Fruit fly (Drosophila melanogaster) whole organism, embryonic: ENCODE results near the gene frj.

Experiments
- Atf-2 ChIP-seq: fragments of 200-800 bp; sonication (Bioruptor generic); optimal IDR thresholded peaks from 2 replicates; lab custom pipeline; 2016; ENCODE audit warnings: missing biosample characterization, missing genetic modification characterization
- CG10431 ChIP-seq: fragments of 200-800 bp; sonication (Bioruptor generic); optimal IDR thresholded peaks from 3 replicates; lab custom pipeline; 2018; ENCODE audit warnings: missing biosample characterization, mild to moderate bottlenecking, missing genetic modification characterization
- CG12299 ChIP-seq: fragments of 200-800 bp; sonication (Bioruptor generic); optimal IDR thresholded peaks from 2 replicates; lab custom pipeline; 2018; ENCODE audit warnings: missing biosample characterization, mild to moderate bottlenecking, missing genetic modification characterization
- CG15479 ChIP-seq: fragments of 200-800 bp; sonication (Bioruptor generic); optimal IDR thresholded peaks from 3 replicates; lab custom pipeline; 2019; ENCODE audit warnings: missing biosample characterization, mild to moderate bottlenecking, missing genetic modification characterization, moderate library complexity
- CG17912 ChIP-seq: fragments of 200-800 bp; sonication (Bioruptor generic); optimal IDR thresholded peaks from 2 replicates; lab custom pipeline; 2018; ENCODE audit warnings: missing biosample characterization, mild to moderate bottlenecking, missing genetic modification characterization
- CG18476 ChIP-seq: fragments of 200-800 bp; sonication (Bioruptor generic); optimal IDR thresholded peaks from 2 replicates; lab custom pipeline; 2016; ENCODE audit warnings: missing biosample characterization, mild to moderate bottlenecking, missing genetic modification characterization
- CG2116 ChIP-seq: fragments of 200-800 bp; sonication (Bioruptor generic); optimal IDR thresholded peaks from 3 replicates; lab custom pipeline; 2018; ENCODE audit warnings: missing biosample characterization, mild to moderate bottlenecking, missing genetic modification characterization
- CG2129 ChIP-seq: fragments of 200-800 bp; sonication (Bioruptor generic); IDR thresholded peaks from 2 replicates; pipeline ENCODE4 v1.3.6; 2022; ENCODE audit warnings: missing biosample characterization, missing genetic modification characterization; ENCODE audit not compliant: partially characterized antibody
- CG2712 ChIP-seq: fragments of 200-800 bp; optimal IDR thresholded peaks from 3 replicates; lab custom pipeline; 2019; ENCODE audit warnings: missing biosample characterization, mild to moderate bottlenecking, missing genetic modification characterization, moderate library complexity
- CG30403 ChIP-seq: fragments of 200-800 bp; sonication (Bioruptor generic); optimal IDR thresholded peaks from 3 replicates; lab custom pipeline; 2016; ENCODE audit warnings: missing biosample characterization, missing genetic modification characterization
- CG31224 ChIP-seq: fragments of 200-800 bp; sonication (Bioruptor generic); IDR thresholded peaks from 2 replicates; pipeline ENCODE4 v1.3.6; 2022; ENCODE audit warnings: missing biosample characterization, missing genetic modification characterization
- CG34224 ChIP-seq: fragments of 200-800 bp; sonication (Bioruptor generic); IDR thresholded peaks from 3 replicates; pipeline ENCODE4 v1.3.6; 2022; ENCODE audit warnings: missing biosample characterization, missing genetic modification characterization; ENCODE audit not compliant: partially characterized antibody
- CG7786 ChIP-seq: fragments of 200-800 bp; sonication (Bioruptor generic); optimal IDR thresholded peaks from 2 replicates; lab custom pipeline; 2016; ENCODE audit warnings: missing biosample characterization, missing genetic modification characterization
- CG8944 ChIP-seq: fragments of 200-800 bp; sonication (Bioruptor generic); optimal IDR thresholded peaks from 3 replicates; lab custom pipeline; 2016; ENCODE audit warnings: missing biosample characterization, missing genetic modification characterization
- D ChIP-seq, 2 experiments: fragments of 200-800 bp in 1 of 2; fragments of >200 bp in 1 of 2; sonication (Bioruptor generic) in 1 of 2; optimal IDR thresholded peaks; 2 replicates in 1 of 2; 3 replicates in 1 of 2; lab custom pipeline; 2017; ENCODE audit warnings: mild to moderate bottlenecking in 1 of 2, missing biosample characterization in 1 of 2, missing genetic modification characterization in 1 of 2, missing genetic modification reagents in 1 of 2
- Fer2 ChIP-seq: fragments of 200-800 bp; sonication (Bioruptor generic); optimal IDR thresholded peaks from 2 replicates; lab custom pipeline; 2018; ENCODE audit warnings: missing biosample characterization, mild to moderate bottlenecking, missing genetic modification characterization, moderate library complexity
- Gsc ChIP-seq: fragments of 200-800 bp; sonication (Bioruptor generic); IDR thresholded peaks from 2 replicates; pipeline ENCODE4 v1.3.6; 2022; ENCODE audit warnings: missing biosample characterization, missing genetic modification characterization
- HLH4C ChIP-seq: fragments of 200-800 bp; sonication (Bioruptor generic); IDR thresholded peaks from 3 replicates; pipeline ENCODE4 v1.3.6; 2022; ENCODE audit warnings: missing biosample characterization, missing genetic modification characterization; ENCODE audit not compliant: partially characterized antibody
- HLH54F ChIP-seq: fragments of 200-800 bp; sonication (Bioruptor generic); optimal IDR thresholded peaks from 3 replicates; lab custom pipeline; 2016; ENCODE audit warnings: missing biosample characterization, missing genetic modification characterization
- Hr78 ChIP-seq, 2 experiments: fragments of 200-800 bp in 1 of 2; fragments of >200 bp in 1 of 2; sonication (Bioruptor generic) in 1 of 2; optimal IDR thresholded peaks; 2 replicates each; lab custom pipeline; 2017 to 2019; ENCODE audit warnings: missing biosample characterization in 2 of 2, missing genetic modification characterization in 2 of 2, mild to moderate bottlenecking in 1 of 2, moderate library complexity in 1 of 2
- Lhr ChIP-seq: fragments of 200-800 bp; sonication (Bioruptor generic); optimal IDR thresholded peaks from 3 replicates; lab custom pipeline; 2017; ENCODE audit warnings: mild to moderate bottlenecking, missing biosample characterization, missing genetic modification reagents, missing genetic modification characterization
- Mad ChIP-seq: fragments of 200-800 bp; sonication (Bioruptor generic); optimal IDR thresholded peaks from 2 replicates; lab custom pipeline; 2016; ENCODE audit warnings: missing biosample characterization, missing genetic modification characterization
- Myb ChIP-seq: fragments of 200-800 bp; sonication (Bioruptor generic); optimal IDR thresholded peaks from 2 replicates; lab custom pipeline; 2016; ENCODE audit warnings: missing biosample characterization, missing genetic modification characterization
- Rfx ChIP-seq: fragments of 200-800 bp; sonication (Bioruptor generic); IDR thresholded peaks from 2 replicates; pipeline ENCODE4 v1.3.6; 2022; ENCODE audit warnings: missing biosample characterization, missing genetic modification characterization
- Scr ChIP-seq: fragments of 200-800 bp; sonication (Bioruptor generic); IDR thresholded peaks from 2 replicates; pipeline ENCODE4 v1.3.6; 2022; ENCODE audit warnings: missing biosample characterization, missing genetic modification characterization; ENCODE audit not compliant: partially characterized antibody
- Sin3A ChIP-seq: fragments of >200 bp; optimal IDR thresholded peaks from 2 replicates; lab custom pipeline; 2018
- TFAM ChIP-seq: fragments of 200-800 bp; sonication (Bioruptor generic); optimal IDR thresholded peaks from 2 replicates; lab custom pipeline; 2017; ENCODE audit warnings: missing biosample characterization, missing genetic modification characterization, inconsistent platforms
- Xrp1 ChIP-seq: fragments of 200-800 bp; sonication (Bioruptor generic); IDR thresholded peaks from 2 replicates; pipeline ENCODE4 v1.3.6; 2022; ENCODE audit warnings: missing biosample characterization, missing genetic modification characterization
- YL-1 ChIP-seq: fragments of 200-800 bp; sonication (Bioruptor generic); optimal IDR thresholded peaks from 3 replicates; lab custom pipeline; 2017; ENCODE audit warnings: missing biosample characterization, mild to moderate bottlenecking, missing genetic modification characterization
- al ChIP-seq: fragments of 200-800 bp; sonication (Bioruptor generic); IDR thresholded peaks from 2 replicates; pipeline ENCODE4 v1.3.6; 2022; ENCODE audit warnings: missing biosample characterization, missing genetic modification characterization
- ems ChIP-seq: fragments of 200-800 bp; sonication (Bioruptor generic); optimal IDR thresholded peaks from 3 replicates; lab custom pipeline; 2016; ENCODE audit warnings: missing biosample characterization, missing genetic modification characterization
- grau ChIP-seq: fragments of 200-800 bp; optimal IDR thresholded peaks from 3 replicates; lab custom pipeline; 2019; ENCODE audit warnings: missing biosample characterization, mild to moderate bottlenecking, missing genetic modification characterization, moderate library complexity
- grn ChIP-seq: fragments of 200-800 bp; sonication (Bioruptor generic); optimal IDR thresholded peaks from 3 replicates; lab custom pipeline; 2017; ENCODE audit warnings: missing biosample characterization, missing genetic modification characterization
- gsb-n ChIP-seq: fragments of 200-800 bp; sonication (Bioruptor generic); optimal IDR thresholded peaks from 3 replicates; lab custom pipeline; 2018; ENCODE audit warnings: missing biosample characterization, mild to moderate bottlenecking, missing genetic modification characterization
- ham ChIP-seq: fragments of 200-800 bp; sonication (Bioruptor generic); IDR thresholded peaks from 2 replicates; pipeline ENCODE4 v1.3.6; 2022; ENCODE audit warnings: missing biosample characterization, missing genetic modification characterization
- hkb ChIP-seq, 2 experiments: fragments of 200-800 bp in 1 of 2; fragments of >200 bp in 1 of 2; sonication (Bioruptor generic) in 1 of 2; IDR thresholded peaks in 1 of 2; optimal IDR thresholded peaks in 1 of 2; 2 replicates each; pipeline versions ENCODE4 v1.3.6 to Lab custom; 2017 to 2022; ENCODE audit warnings: missing biosample characterization in 1 of 2, missing genetic modification characterization in 1 of 2
- ind ChIP-seq: fragments of 200-800 bp; sonication (Bioruptor generic); optimal IDR thresholded peaks from 3 replicates; lab custom pipeline; 2016; ENCODE audit warnings: missing biosample characterization, missing genetic modification characterization
- jing ChIP-seq: fragments of 200-800 bp; sonication (Bioruptor generic); optimal IDR thresholded peaks from 2 replicates; lab custom pipeline; 2018; ENCODE audit warnings: missing biosample characterization, mild to moderate bottlenecking, missing genetic modification characterization
- lab ChIP-seq: fragments of 200-800 bp; sonication (Bioruptor generic); optimal IDR thresholded peaks from 3 replicates; lab custom pipeline; 2017; ENCODE audit warnings: missing biosample characterization, missing genetic modification characterization, mild to moderate bottlenecking, moderate library complexity, missing genetic modification reagents
- nau ChIP-seq: fragments of 200-800 bp; sonication (Bioruptor generic); optimal IDR thresholded peaks from 3 replicates; lab custom pipeline; 2017; ENCODE audit warnings: missing biosample characterization, mild to moderate bottlenecking, missing genetic modification characterization, missing genetic modification reagents
- org-1 ChIP-seq: fragments of 200-800 bp; sonication (Bioruptor generic); optimal IDR thresholded peaks from 2 replicates; lab custom pipeline; 2017; ENCODE audit warnings: missing biosample characterization, missing genetic modification characterization
- ro ChIP-seq: fragments of 200-800 bp; sonication (Bioruptor generic); IDR thresholded peaks from 2 replicates; pipeline ENCODE4 v1.3.6; 2022; ENCODE audit warnings: missing biosample characterization, missing genetic modification characterization
- sc ChIP-seq, 3 experiments: fragments of >200 bp in 2 of 3; fragments of 200-800 bp in 1 of 3; sonication (Bioruptor generic) in 1 of 3; optimal IDR thresholded peaks; 2 replicates in 2 of 3; 3 replicates in 1 of 3; lab custom pipeline; 2017; ENCODE audit warnings: mild to moderate bottlenecking in 1 of 3, missing biosample characterization in 1 of 3, missing genetic modification characterization in 1 of 3, missing genetic modification reagents in 1 of 3
- sens-2 ChIP-seq: fragments of 200-800 bp; sonication (Bioruptor generic); IDR thresholded peaks from 2 replicates; pipeline ENCODE4 v1.3.6; 2022; ENCODE audit warnings: missing biosample characterization, missing genetic modification characterization
- sug ChIP-seq: fragments of 200-800 bp; optimal IDR thresholded peaks from 2 replicates; lab custom pipeline; 2019; ENCODE audit warnings: missing biosample characterization, mild to moderate bottlenecking, missing genetic modification characterization, moderate library complexity
- tio ChIP-seq: fragments of 200-800 bp; sonication (Bioruptor generic); optimal IDR thresholded peaks from 2 replicates; lab custom pipeline; 2017; ENCODE audit warnings: missing biosample characterization, missing genetic modification characterization, inconsistent platforms
- ttk ChIP-seq: fragments of 200-800 bp; sonication (Bioruptor generic); IDR thresholded peaks from 2 replicates; pipeline ENCODE4 v2.1.2; 2022; ENCODE audit warnings: missing biosample characterization, missing genetic modification characterization
- yki ChIP-seq: fragments of >200 bp; optimal IDR thresholded peaks from 3 replicates; lab custom pipeline; 2018
- zfh1 ChIP-seq: fragments of 200-800 bp; sonication (Bioruptor generic); IDR thresholded peaks from 3 replicates; pipeline ENCODE4 v1.3.6; 2022; ENCODE audit warnings: missing biosample characterization, missing genetic modification characterization

Gene frj

dm6 chr2L:6488676-6489140 lies 32.9 kb downstream of the frj start, which contains the start of the genes KFase and epsilonCOP:
KFase (minus strand) TSS chr2L:6488756.
epsilonCOP (plus strand) TSS chr2L:6489090.
- peak; percentile 90 for TF ChIP-seq Myb (GFP tag; lab: Kevin White, UChicago)
- peak; percentile 23 for TF ChIP-seq Atf-2 (GFP tag; lab: Kevin White, UChicago)
- TF ChIP-seq CG8944 (GFP tag; lab: Kevin White, UChicago): peak; percentile 38
- peak; percentile 65; the same call in 1 of the 2 replicates for TF ChIP-seq Rfx
- TF ChIP-seq CG18476 (GFP tag; lab: Kevin White, UChicago): peak; percentile 38
- no peak for TF ChIP-seq CG15479 (GFP tag; lab: Kevin White, UChicago)
- no peak for TF ChIP-seq sens-2
- peak; percentile 3 for TF ChIP-seq CG17912 (GFP tag; lab: Kevin White, UChicago)
- no peak for TF ChIP-seq Gsc (GFP tag; lab: Robert Waterston, UW)
- no peak for TF ChIP-seq tio
- TF ChIP-seq D (optimal IDR thresholded peaks at IDR 0.05; lab: Kevin White, UChicago): no peak
- no peak for TF ChIP-seq D (GFP tag; optimal IDR thresholded peaks at IDR 0.05; lab: Kevin White, UChicago)
- TF ChIP-seq Fer2 (tag; lab: Kevin White, UChicago): peak; percentile 29
- no peak for TF ChIP-seq ham (GFP tag; lab: Robert Waterston, UW)
- TF ChIP-seq CG10431 (GFP tag; lab: Kevin White, UChicago): peak; percentile 52
- peak; percentile 83 for TF ChIP-seq Lhr (GFP tag; lab: Kevin White, UChicago)
- no peak for TF ChIP-seq ttk (GFP tag; lab: Robert Waterston, UW)
- no peak for TF ChIP-seq org-1 (GFP tag; lab: Kevin White, UChicago)
- TF ChIP-seq lab: peak; percentile 80
- no peak for TF ChIP-seq sc (optimal IDR thresholded peaks at IDR 0.05; lab: Kevin White, UChicago)
- peak; percentile 15 for TF ChIP-seq sc (GFP tag; optimal IDR thresholded peaks at IDR 0.05; lab: Kevin White, UChicago)
- peak; percentile 77 for TF ChIP-seq CG30403 (GFP tag; lab: Kevin White, UChicago)
- TF ChIP-seq ind (GFP tag; lab: Kevin White, UChicago): peak; percentile 65
- no peak for TF ChIP-seq jing (GFP tag; lab: Kevin White, UChicago)
- TF ChIP-seq hkb (optimal IDR thresholded peaks at IDR 0.05; lab: Kevin White, UChicago): no peak
- TF ChIP-seq hkb (GFP tag; IDR thresholded peaks at IDR 0.05; lab: Robert Waterston, UW): peak; percentile 70
- TF ChIP-seq CG34224 (GFP tag; lab: Robert Waterston, UW): peak; percentile 83
- peak; percentile 43 for TF ChIP-seq Sin3A (lab: Kevin White, UChicago)
- no peak for TF ChIP-seq CG2129 (GFP tag; lab: Robert Waterston, UW)
- TF ChIP-seq YL-1: peak; percentile 71
- TF ChIP-seq al: peak; percentile 23; the same call in 1 of the 2 replicates
- peak; percentile 47 for TF ChIP-seq CG7786
- TF ChIP-seq yki: no peak
- TF ChIP-seq sug: peak; percentile 70
- peak; percentile 58 for TF ChIP-seq grau (tag; lab: Kevin White, UChicago)
- TF ChIP-seq CG31224 (GFP tag; lab: Robert Waterston, UW): peak; percentile 20; the same call in 1 of the 2 replicates
- peak; percentile 93 for TF ChIP-seq CG2116
- TF ChIP-seq CG2712 (tag; lab: Kevin White, UChicago): peak; percentile 72
- peak; percentile 73 for TF ChIP-seq Scr
- TF ChIP-seq nau (GFP tag; lab: Kevin White, UChicago): no peak
- TF ChIP-seq TFAM (GFP tag; lab: Kevin White, UChicago): no peak
- peak; percentile 75 for TF ChIP-seq grn (GFP tag; lab: Kevin White, UChicago)
- TF ChIP-seq ems (GFP tag; lab: Kevin White, UChicago): no peak
- TF ChIP-seq Hr78 (GFP tag; optimal IDR thresholded peaks at IDR 0.05; lab: Kevin White, UChicago): no peak
- peak; percentile 87 for TF ChIP-seq HLH4C (GFP tag; lab: Robert Waterston, UW)
- peak; percentile 39; the same call in 1 of the 2 replicates for TF ChIP-seq Xrp1 (GFP tag; lab: Robert Waterston, UW)
- TF ChIP-seq HLH54F (GFP tag; lab: Kevin White, UChicago): peak; percentile 31
- TF ChIP-seq gsb-n: peak; percentile 58
- peak; percentile 37 for TF ChIP-seq Mad (GFP tag; lab: Kevin White, UChicago)
- no peak for TF ChIP-seq ro (GFP tag; lab: Robert Waterston, UW)
- TF ChIP-seq CG12299: peak; percentile 49
- no peak for TF ChIP-seq zfh1 (GFP tag; lab: Robert Waterston, UW)
